ENCODE assay signal across 1 fruit fly cellular context in the genomic region with DNA sequence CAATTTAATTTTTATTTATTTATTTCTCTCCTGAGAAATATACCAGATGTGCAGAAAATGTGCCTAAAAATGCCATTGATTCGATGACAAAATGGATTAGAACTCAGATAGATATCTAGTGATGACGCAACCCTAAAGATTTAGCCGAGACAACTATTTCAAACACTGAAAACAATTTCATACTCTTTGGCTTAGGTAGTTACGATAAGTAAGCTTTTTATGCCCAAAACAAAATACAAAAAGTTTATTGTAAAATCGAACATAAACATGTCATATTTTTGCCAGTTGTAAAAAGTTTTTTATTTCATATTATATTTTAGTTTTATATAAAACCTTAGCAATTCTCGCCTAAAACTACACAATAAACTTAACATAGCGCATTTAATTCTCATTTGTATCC.
TF ChIP-seq lines count a peak whose summit lies in the region.

A gene (minus strand): TSS at position 54 of the 400 bp plus-strand sequence.

TF ChIP-seq in whole organism, embryonic, 481 proteins besides CTCF, POLR2A, EP300 and RAD21 (continued from another document):
- no peak for TF ChIP-seq Spps (tag; optimal IDR thresholded peaks at IDR 0.05; lab: Kevin White, UChicago)
- no peak for TF ChIP-seq pan (optimal IDR thresholded peaks at IDR 0.05; lab: Kevin White, UChicago)
- TF ChIP-seq pan (GFP tag; optimal IDR thresholded peaks at IDR 0.05 in 1 of 2, IDR thresholded peaks at IDR 0.05 in 1 of 2), result no peak
- TF ChIP-seq CG32767 (GFP tag; IDR thresholded peaks at IDR 0.05; lab: Robert Waterston, UW), result no peak
- TF ChIP-seq CG15601 (tag; optimal IDR thresholded peaks at IDR 0.05; lab: Kevin White, UChicago), result peak; percentile 99
- TF ChIP-seq crc (GFP tag; optimal IDR thresholded peaks at IDR 0.05; lab: Kevin White, UChicago), result no peak
- no peak for TF ChIP-seq caup (GFP tag; optimal IDR thresholded peaks at IDR 0.05; lab: Kevin White, UChicago; ENCODE audit: severe bottlenecking)
- peak; percentile 28 for TF ChIP-seq NfI (GFP tag; optimal IDR thresholded peaks at IDR 0.05; lab: Kevin White, UChicago)
- no peak for TF ChIP-seq CG1647 (GFP tag; optimal IDR thresholded peaks at IDR 0.05; lab: Kevin White, UChicago)
- no peak for TF ChIP-seq Rx (GFP tag; IDR thresholded peaks at IDR 0.05; lab: Robert Waterston, UW)
- TF ChIP-seq sisA (GFP tag; IDR thresholded peaks at IDR 0.05; lab: Robert Waterston, UW), result no peak
- TF ChIP-seq dmrt11E (tag; optimal IDR thresholded peaks at IDR 0.05; lab: Kevin White, UChicago), result no peak
- no peak for TF ChIP-seq tx (GFP tag; optimal IDR thresholded peaks at IDR 0.05; lab: Kevin White, UChicago)
- TF ChIP-seq tio (GFP tag; optimal IDR thresholded peaks at IDR 0.05; lab: Kevin White, UChicago), result no peak
- TF ChIP-seq psq (GFP tag; optimal IDR thresholded peaks at IDR 0.05; lab: Kevin White, UChicago), result no peak
- TF ChIP-seq ap (GFP tag; IDR thresholded peaks at IDR 0.05; lab: Robert Waterston, UW), result no peak
- no peak for TF ChIP-seq CG4360 (GFP tag; IDR thresholded peaks at IDR 0.05; lab: Robert Waterston, UW)
- TF ChIP-seq grn (GFP tag; optimal IDR thresholded peaks at IDR 0.05; lab: Kevin White, UChicago), result no peak
TF ChIP-seq in whole organism, embryonic: peak in this region for 163.
